Worm (Caenorhabditis elegans): ENCODE results near the gene Y39A1A.3.
A peak's percentile ranks its signal among the peaks of the same experiment; 100 is the strongest.

The Y39A1A.3 gene

DNA sequence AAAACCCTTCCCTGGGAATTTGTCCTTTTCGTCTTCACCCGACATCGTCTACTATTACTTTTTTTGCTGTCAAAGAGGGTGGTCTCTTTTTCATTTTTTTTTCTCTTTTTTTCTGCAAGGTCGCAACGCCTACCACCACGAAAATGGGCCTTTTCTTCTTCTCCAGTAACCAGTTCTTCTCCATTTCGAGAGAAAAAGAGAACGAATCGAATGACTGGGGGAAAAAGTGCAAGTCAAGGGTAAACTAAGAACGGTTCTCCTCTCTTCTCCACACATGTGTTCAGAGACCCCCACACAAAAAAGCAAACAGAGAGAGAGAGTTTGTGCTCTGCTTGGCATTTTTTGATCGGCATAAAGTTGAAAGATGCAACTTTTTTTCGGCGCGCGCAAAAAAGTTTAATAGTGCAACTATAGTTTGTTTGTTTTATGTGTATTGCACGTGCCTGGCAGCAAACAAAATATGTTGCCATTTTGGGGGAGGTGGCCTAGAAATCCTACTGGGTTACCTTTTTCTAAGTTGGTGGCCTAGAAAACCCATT lies 40.3 kb upstream of the Y39A1A.3 start:
- no peak for TF ChIP-seq K02D7.2 (tag; optimal IDR thresholded peaks at IDR 0.05)
- TF ChIP-seq pax-1 (tag; optimal IDR thresholded peaks at IDR 0.05), result no peak
- no peak for TF ChIP-seq hlh-8 (tag; optimal IDR thresholded peaks at IDR 0.05)
- TF ChIP-seq pros-1 (tag; optimal IDR thresholded peaks at IDR 0.05), result no peak
- TF ChIP-seq nfya-1 (tag; optimal IDR thresholded peaks at IDR 0.05), result no peak

DNA sequence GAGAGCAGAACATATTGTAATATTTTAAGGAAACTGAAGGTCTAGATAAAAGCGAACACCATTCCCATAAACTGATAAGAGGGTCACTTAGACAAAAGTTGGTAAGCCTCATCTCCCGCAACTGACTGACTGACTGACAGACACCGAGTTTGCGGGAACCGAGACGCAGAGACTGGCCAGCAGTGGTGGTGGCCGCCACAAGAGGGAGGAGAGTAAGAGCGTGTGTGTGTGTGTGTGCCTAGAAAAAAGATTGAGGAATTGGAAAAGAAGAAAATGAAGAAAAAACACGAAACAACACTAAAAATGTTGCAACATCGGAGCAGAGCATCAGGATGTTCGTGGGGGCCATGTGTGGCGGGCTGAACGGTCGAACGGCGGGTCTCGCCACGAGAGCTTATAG lies 38.3 kb upstream of the Y39A1A.3 start:
- TF ChIP-seq ceh-14 (tag; optimal IDR thresholded peaks at IDR 0.05) (no peak), che-1 (tag; optimal IDR thresholded peaks at IDR 0.05) (no peak), T23F11.4 (GFP tag; optimal IDR thresholded peaks at IDR 0.05) (no peak), C38D4.7 (GFP tag; optimal IDR thresholded peaks at IDR 0.05) (no peak), fkh-6 (tag; optimal IDR thresholded peaks at IDR 0.05) (no peak), C08G9.2 (tag; optimal IDR thresholded peaks at IDR 0.05) (no peak), nhr-232 (tag; optimal IDR thresholded peaks at IDR 0.05) (no peak), elt-2 (tag; optimal IDR thresholded peaks at IDR 0.05) (no peak), unc-86 (tag; optimal IDR thresholded peaks at IDR 0.05) (no peak), ets-4 (tag; optimal IDR thresholded peaks at IDR 0.05) (no peak), F13H6.1 (tag; optimal IDR thresholded peaks at IDR 0.05) (no peak), unc-55 (GFP tag; optimal IDR thresholded peaks at IDR 0.05) (no peak), lin-11 (tag; optimal IDR thresholded peaks at IDR 0.05) (no peak), elt-4 (tag; optimal IDR thresholded peaks at IDR 0.05) (no peak), tbx-2 (tag; optimal IDR thresholded peaks at IDR 0.05) (no peak)

DNA sequence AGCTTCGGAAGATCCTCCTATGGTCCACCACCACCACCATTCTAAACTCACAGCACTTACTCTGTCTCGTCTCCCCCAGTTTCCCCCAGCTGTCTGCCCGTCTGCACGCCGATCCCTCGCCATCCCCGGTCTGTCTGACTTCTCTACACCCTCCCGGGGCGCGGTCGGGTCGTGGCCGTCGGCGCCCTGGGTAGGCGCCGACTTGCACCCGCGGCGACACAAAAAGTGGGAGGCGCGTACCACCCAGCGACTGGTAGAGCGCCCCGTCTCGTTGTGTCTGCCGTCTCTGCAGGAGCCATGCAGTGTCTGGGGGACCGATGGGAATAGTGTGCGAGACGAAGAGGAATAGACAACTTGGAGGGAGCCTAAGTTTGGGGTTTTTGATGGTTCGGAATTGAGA lies 37.7 kb upstream of the Y39A1A.3 start:
- TF ChIP-seq ceh-34 (tag; optimal IDR thresholded peaks at IDR 0.05) (peak; percentile 67), madf-2 (tag; optimal IDR thresholded peaks at IDR 0.05) (no peak), rnt-1 (tag; optimal IDR thresholded peaks at IDR 0.05) (peak; percentile 89), ceh-6 (GFP tag; optimal IDR thresholded peaks at IDR 0.05) (no peak), nhr-11 (tag; optimal IDR thresholded peaks at IDR 0.05) (no peak), hlh-8 (tag; optimal IDR thresholded peaks at IDR 0.05) (no peak), lin-11 (tag; optimal IDR thresholded peaks at IDR 0.05) (no peak), fkh-10 (GFP tag; optimal IDR thresholded peaks at IDR 0.05) (peak; percentile 54), elt-2 (tag; optimal IDR thresholded peaks at IDR 0.05) (no peak), syd-9 (tag; optimal IDR thresholded peaks at IDR 0.05) (peak; percentile 68), ets-4 (tag; optimal IDR thresholded peaks at IDR 0.05) (peak; percentile 37), sox-4 (tag; optimal IDR thresholded peaks at IDR 0.05) (peak; percentile 42), C08G9.2 (tag; optimal IDR thresholded peaks at IDR 0.05) (peak; percentile 9), unc-86 (tag; optimal IDR thresholded peaks at IDR 0.05) (peak; percentile 51), dmd-4 (tag; optimal IDR thresholded peaks at IDR 0.05; ENCODE audit: borderline replicate concordance) (no peak), nfya-1 (tag; optimal IDR thresholded peaks at IDR 0.05) (peak; percentile 97), ceh-9 (tag; optimal IDR thresholded peaks at IDR 0.05) (no peak), F13H6.1 (tag; optimal IDR thresholded peaks at IDR 0.05) (peak; percentile 85), ceh-2 (tag; optimal IDR thresholded peaks at IDR 0.05) (peak; percentile 27), tbx-2 (tag; optimal IDR thresholded peaks at IDR 0.05) (peak; percentile 86), dve-1 (tag; optimal IDR thresholded peaks at IDR 0.05) (peak; percentile 52), gmeb-2 (tag; optimal IDR thresholded peaks at IDR 0.05) (peak; percentile 15), unc-3 (GFP tag; conservative IDR thresholded peaks at IDR 0.05) (peak; percentile 10; the same call in 1 of the 2 replicates), unc-3 (tag; optimal IDR thresholded peaks at IDR 0.05) (no peak), pqm-1 (tag; optimal IDR thresholded peaks at IDR 0.05) (peak; percentile 62), elt-4 (tag; optimal IDR thresholded peaks at IDR 0.05) (no peak), unc-55 (GFP tag; optimal IDR thresholded peaks at IDR 0.05) (peak; percentile 55), ceh-14 (tag; optimal IDR thresholded peaks at IDR 0.05) (peak; percentile 70), nhr-232 (tag; optimal IDR thresholded peaks at IDR 0.05) (no peak), pha-4 (tag; optimal IDR thresholded peaks at IDR 0.05) (no peak), ceh-31 (tag; optimal IDR thresholded peaks at IDR 0.05) (peak; percentile 87), K09A11.1 (tag; optimal IDR thresholded peaks at IDR 0.05; ENCODE audit: insufficient read depth) (peak; percentile 86), unc-42 (tag; optimal IDR thresholded peaks at IDR 0.05) (no peak), ref-2 (tag; optimal IDR thresholded peaks at IDR 0.05) (peak; percentile 91), pros-1 (tag; optimal IDR thresholded peaks at IDR 0.05) (peak; percentile 95), lim-6 (tag; optimal IDR thresholded peaks at IDR 0.05) (peak; percentile 23), ceh-18 (tag; optimal IDR thresholded peaks at IDR 0.05) (peak; percentile 75)

Measured in whole organism, late embryonic.